Worm (Caenorhabditis elegans) whole organism, midembryonic: ENCODE results near the gene C44B7.11.

Experiments used
- T22C8.4 ChIP-seq: fragments of 200-800 bp; sonication (Bioruptor generic); IDR thresholded peaks from 2 replicates; pipeline ENCODE4 v1.3.6; 2022; ENCODE audit warnings: missing genetic modification characterization, missing compliant biosample characterization
- cog-1 ChIP-seq: sonication (generic microtip); optimal IDR thresholded peaks from 2 replicates; lab custom pipeline; 2016; ENCODE audit warnings: missing genetic modification characterization, missing compliant biosample characterization
- flt-1 ChIP-seq: fragments of 200-800 bp; sonication (Bioruptor generic); IDR thresholded peaks from 2 replicates; pipeline ENCODE4 v1.3.6; 2022; ENCODE audit warnings: missing genetic modification characterization, missing compliant biosample characterization
- med-1 ChIP-seq: sonication (generic microtip); optimal IDR thresholded peaks from 2 replicates; lab custom pipeline; 2017; ENCODE audit warnings: missing genetic modification characterization, mild to moderate bottlenecking, missing compliant biosample characterization, antibody characterized with exemption, missing genetic modification reagents; ENCODE audit not compliant: insufficient read depth
- ref-1 ChIP-seq: fragments of 200-800 bp; sonication (Bioruptor generic); conservative IDR thresholded peaks from 2 replicates; pipeline ENCODE4 v1.3.6; 2022; ENCODE audit warnings: missing genetic modification reagents, missing genetic modification characterization, missing compliant biosample characterization
- tab-1 ChIP-seq: fragments of 200-800 bp; sonication (Bioruptor generic); IDR thresholded peaks from 2 replicates; pipeline ENCODE4 v1.3.6; 2022; ENCODE audit warnings: missing genetic modification characterization, missing compliant biosample characterization
- ztf-23 ChIP-seq: fragments of 200-800 bp; sonication (Bioruptor generic); IDR thresholded peaks from 2 replicates; pipeline ENCODE4 v1.3.6; 2022; ENCODE audit warnings: missing genetic modification reagents, missing genetic modification characterization, missing compliant biosample characterization

DNA sequence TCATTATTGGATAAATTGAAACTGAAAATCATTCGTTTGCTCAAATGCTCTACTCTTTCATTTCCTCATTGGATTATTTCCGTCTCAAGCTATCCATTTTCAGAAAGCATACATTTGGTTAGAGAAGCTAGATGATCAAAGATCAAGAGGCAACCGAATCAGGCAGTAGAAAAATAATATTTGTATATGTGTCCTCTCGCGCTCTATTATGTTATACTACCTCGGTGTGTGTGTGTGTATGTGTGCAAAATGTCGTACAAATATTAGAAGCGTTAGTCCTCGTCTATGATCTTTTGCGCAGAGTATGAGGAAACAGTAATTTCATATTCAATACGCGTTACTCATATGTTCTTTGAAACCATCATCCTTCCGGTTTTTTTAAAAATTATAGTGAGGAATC is 39.7 kb upstream of the C44B7.11 start:
- TF ChIP-seq ztf-23 (GFP tag; lab: Robert Waterston, UW) (no peak), ref-1 (GFP tag; lab: Robert Waterston, UW) (no peak), T22C8.4 (no peak), flt-1 (GFP tag; lab: Robert Waterston, UW) (no peak), tab-1 (GFP tag; lab: Robert Waterston, UW) (no peak), med-1 (peak; percentile 9), cog-1 (tag; lab: Kevin White, UChicago) (no peak)
